Fruit fly (Drosophila melanogaster) whole organism, prepupa: ENCODE results near the gene Mhc.
A peak's percentile ranks its signal among the peaks of the same experiment; 100 is the strongest.

Source experiments
- CG10631 ChIP-seq: fragments of 200-800 bp; sonication (Bioruptor generic); optimal IDR thresholded peaks from 2 replicates; lab custom pipeline; 2016; ENCODE audit warnings: missing biosample characterization, missing genetic modification characterization
- CG10669 ChIP-seq: fragments of 200-800 bp; sonication (Bioruptor generic); optimal IDR thresholded peaks from 3 replicates; lab custom pipeline; 2018; ENCODE audit warnings: missing biosample characterization, mild to moderate bottlenecking, missing genetic modification characterization, moderate library complexity
- CG11902 ChIP-seq: fragments of 200-800 bp; sonication (Bioruptor generic); optimal IDR thresholded peaks from 3 replicates; lab custom pipeline; 2016; ENCODE audit warnings: missing biosample characterization, missing genetic modification characterization
- CG15336 ChIP-seq: fragments of 200-800 bp; sonication (Bioruptor generic); IDR thresholded peaks from 2 replicates; pipeline ENCODE4 v1.3.6; 2022; ENCODE audit warnings: missing biosample characterization, missing genetic modification characterization
- CG1621 ChIP-seq: fragments of 200-800 bp; sonication (Bioruptor generic); optimal IDR thresholded peaks from 3 replicates; lab custom pipeline; 2018; ENCODE audit warnings: missing biosample characterization, mild to moderate bottlenecking, missing genetic modification characterization
- CG16779 ChIP-seq: fragments of 200-800 bp; sonication (Bioruptor generic); optimal IDR thresholded peaks from 3 replicates; lab custom pipeline; 2017; ENCODE audit warnings: missing biosample characterization, mild to moderate bottlenecking, missing genetic modification characterization
- CG3032 ChIP-seq: fragments of 200-800 bp; optimal IDR thresholded peaks from 2 replicates; lab custom pipeline; 2019; ENCODE audit warnings: missing biosample characterization, mild to moderate bottlenecking, missing genetic modification characterization, moderate library complexity
- CG31627 ChIP-seq: fragments of 200-800 bp; sonication (Bioruptor generic); optimal IDR thresholded peaks from 3 replicates; lab custom pipeline; 2016; ENCODE audit warnings: missing biosample characterization, missing genetic modification characterization
- CG32006 ChIP-seq: fragments of 200-800 bp; sonication (Bioruptor generic); optimal IDR thresholded peaks from 3 replicates; lab custom pipeline; 2017; ENCODE audit warnings: missing biosample characterization, mild to moderate bottlenecking, missing genetic modification characterization
- CG34406 ChIP-seq: fragments of 200-800 bp; sonication (Bioruptor generic); optimal IDR thresholded peaks from 3 replicates; lab custom pipeline; 2016; ENCODE audit warnings: missing biosample characterization, missing genetic modification characterization
- CG3919 ChIP-seq: fragments of 200-800 bp; sonication (Bioruptor generic); optimal IDR thresholded peaks from 3 replicates; lab custom pipeline; 2016; ENCODE audit warnings: missing biosample characterization, missing genetic modification characterization
- CG4318 ChIP-seq: fragments of 200-800 bp; sonication (Bioruptor generic); optimal IDR thresholded peaks from 3 replicates; lab custom pipeline; 2017; ENCODE audit warnings: missing biosample characterization, mild to moderate bottlenecking, missing genetic modification characterization
- CG6163 ChIP-seq: fragments of 200-800 bp; sonication (Bioruptor generic); IDR thresholded peaks from 3 replicates; pipeline ENCODE4 v1.3.6; 2022; ENCODE audit warnings: missing biosample characterization, missing genetic modification characterization
- CG6792 ChIP-seq: fragments of 200-800 bp; sonication (Bioruptor generic); optimal IDR thresholded peaks from 3 replicates; lab custom pipeline; 2016; ENCODE audit warnings: missing biosample characterization, missing genetic modification characterization
- CG6808 ChIP-seq: fragments of 200-800 bp; sonication (Bioruptor generic); optimal IDR thresholded peaks from 3 replicates; lab custom pipeline; 2017; ENCODE audit warnings: missing biosample characterization, missing genetic modification characterization, mild to moderate bottlenecking, moderate library complexity, missing genetic modification reagents
- CG6854 ChIP-seq: fragments of 200-800 bp; sonication (Bioruptor generic); optimal IDR thresholded peaks from 2 replicates; lab custom pipeline; 2017; ENCODE audit warnings: missing biosample characterization, mild to moderate bottlenecking, missing genetic modification characterization
- CG7368 ChIP-seq: fragments of 200-800 bp; sonication (Bioruptor generic); optimal IDR thresholded peaks from 3 replicates; lab custom pipeline; 2016; ENCODE audit warnings: missing biosample characterization, missing genetic modification characterization
- CG8119 ChIP-seq: fragments of 200-800 bp; sonication (Bioruptor generic); IDR thresholded peaks from 3 replicates; pipeline ENCODE4 v1.3.6; 2022; ENCODE audit warnings: missing biosample characterization, missing genetic modification characterization
- CG8319 ChIP-seq: fragments of 200-800 bp; sonication (Bioruptor generic); optimal IDR thresholded peaks from 3 replicates; lab custom pipeline; 2016; ENCODE audit warnings: missing biosample characterization, missing genetic modification characterization
- CG8632 ChIP-seq: fragments of 200-800 bp; sonication (Bioruptor generic); optimal IDR thresholded peaks from 3 replicates; lab custom pipeline; 2016; ENCODE audit warnings: missing biosample characterization, missing genetic modification characterization
- CG9139 ChIP-seq: fragments of 200-800 bp; sonication (Bioruptor generic); optimal IDR thresholded peaks from 3 replicates; lab custom pipeline; 2017; ENCODE audit warnings: missing biosample characterization, mild to moderate bottlenecking, missing genetic modification characterization
- Eip75B ChIP-seq: fragments of 200-800 bp; sonication (Bioruptor generic); optimal IDR thresholded peaks from 3 replicates; lab custom pipeline; 2016; ENCODE audit warnings: missing biosample characterization, missing genetic modification characterization
- Eip78C ChIP-seq: fragments of 200-800 bp; sonication (Bioruptor generic); peaks from one replicate; lab custom pipeline; 2016; ENCODE audit warnings: missing biosample characterization, missing genetic modification characterization
- Eip93F ChIP-seq: fragments of 200-800 bp; sonication (Bioruptor generic); optimal IDR thresholded peaks from 2 replicates; lab custom pipeline; 2016; ENCODE audit warnings: missing biosample characterization, mild to moderate bottlenecking, missing genetic modification characterization
- Gug ChIP-seq: fragments of 200-800 bp; sonication (Bioruptor generic); IDR thresholded peaks from 2 replicates; pipeline ENCODE4 v1.3.6; 2022; ENCODE audit warnings: missing biosample characterization, missing genetic modification characterization
- Hr4 ChIP-seq: fragments of 200-800 bp; sonication (Bioruptor generic); optimal IDR thresholded peaks from 3 replicates; lab custom pipeline; 2016; ENCODE audit warnings: missing biosample characterization, missing genetic modification characterization
- Met ChIP-seq: fragments of 200-800 bp; sonication (Bioruptor generic); optimal IDR thresholded peaks from 3 replicates; lab custom pipeline; 2016; ENCODE audit warnings: missing biosample characterization, missing genetic modification characterization
- OdsH ChIP-seq: fragments of 200-800 bp; sonication (Bioruptor generic); optimal IDR thresholded peaks from 3 replicates; lab custom pipeline; 2016; ENCODE audit warnings: missing biosample characterization, missing genetic modification characterization
- Smox ChIP-seq: fragments of 200-800 bp; sonication (Bioruptor generic); optimal IDR thresholded peaks from 3 replicates; lab custom pipeline; 2016; ENCODE audit warnings: missing biosample characterization, missing genetic modification characterization
- Sox14 ChIP-seq: fragments of 200-800 bp; sonication (Bioruptor generic); optimal IDR thresholded peaks from 3 replicates; lab custom pipeline; 2016; ENCODE audit warnings: missing biosample characterization, missing genetic modification characterization
- Sox15 ChIP-seq: fragments of 200-800 bp; sonication (Bioruptor generic); optimal IDR thresholded peaks from 3 replicates; lab custom pipeline; 2016; ENCODE audit warnings: missing biosample characterization, missing genetic modification characterization
- achi ChIP-seq: fragments of 200-800 bp; sonication (Bioruptor generic); optimal IDR thresholded peaks from 3 replicates; lab custom pipeline; 2016; ENCODE audit warnings: missing biosample characterization, missing genetic modification characterization
- acj6 ChIP-seq: fragments of 200-800 bp; sonication (Bioruptor generic); optimal IDR thresholded peaks from 3 replicates; lab custom pipeline; 2016; ENCODE audit warnings: missing biosample characterization, missing genetic modification characterization
- dac ChIP-seq: fragments of 200-800 bp; sonication (Bioruptor generic); optimal IDR thresholded peaks from 2 replicates; lab custom pipeline; 2017; ENCODE audit warnings: missing biosample characterization, mild to moderate bottlenecking, missing genetic modification characterization
- dsx ChIP-seq: fragments of 200-800 bp; optimal IDR thresholded peaks from 3 replicates; lab custom pipeline; 2019; ENCODE audit warnings: missing biosample characterization, mild to moderate bottlenecking, missing genetic modification characterization, moderate library complexity; ENCODE audit not compliant: poor library complexity, severe bottlenecking
- esn ChIP-seq: fragments of 200-800 bp; sonication (Bioruptor generic); optimal IDR thresholded peaks from 2 replicates; lab custom pipeline; 2016; ENCODE audit warnings: missing biosample characterization, mild to moderate bottlenecking, missing genetic modification characterization, moderate library complexity
- fkh ChIP-seq: fragments of 200-800 bp; sonication (Bioruptor generic); optimal IDR thresholded peaks from 3 replicates; lab custom pipeline; 2017; ENCODE audit warnings: missing biosample characterization, mild to moderate bottlenecking, missing genetic modification characterization, moderate library complexity
- lz ChIP-seq: fragments of 200-800 bp; sonication (Bioruptor generic); optimal IDR thresholded peaks from 3 replicates; lab custom pipeline; 2016; ENCODE audit warnings: missing biosample characterization, missing genetic modification characterization
- pdm3 ChIP-seq: fragments of 200-800 bp; sonication (Bioruptor generic); optimal IDR thresholded peaks from 3 replicates; lab custom pipeline; 2016; ENCODE audit warnings: missing biosample characterization, missing genetic modification characterization
- salr ChIP-seq, 2 experiments: fragments of 200-800 bp; sonication (Bioruptor generic); optimal IDR thresholded peaks; 3 replicates each; lab custom pipeline; 2016 to 2018; ENCODE audit warnings: missing biosample characterization in 2 of 2, missing genetic modification characterization in 2 of 2, mild to moderate bottlenecking in 1 of 2
- spab ChIP-seq: fragments of 200-800 bp; sonication (Bioruptor generic); optimal IDR thresholded peaks from 2 replicates; lab custom pipeline; 2017; ENCODE audit warnings: missing biosample characterization, mild to moderate bottlenecking, missing genetic modification characterization, missing genetic modification reagents
- svp ChIP-seq: fragments of 200-800 bp; sonication (Bioruptor generic); peaks from one replicate; lab custom pipeline; 2016; ENCODE audit warnings: missing biosample characterization, missing genetic modification characterization
- topi ChIP-seq: fragments of 200-800 bp; sonication (Bioruptor generic); optimal IDR thresholded peaks from 3 replicates; lab custom pipeline; 2016; ENCODE audit warnings: missing biosample characterization, missing genetic modification characterization
- vri ChIP-seq: fragments of 200-800 bp; sonication (Bioruptor generic); optimal IDR thresholded peaks from 3 replicates; lab custom pipeline; 2016; ENCODE audit warnings: missing biosample characterization, mild to moderate bottlenecking, missing genetic modification characterization

Gene Mhc

DNA sequence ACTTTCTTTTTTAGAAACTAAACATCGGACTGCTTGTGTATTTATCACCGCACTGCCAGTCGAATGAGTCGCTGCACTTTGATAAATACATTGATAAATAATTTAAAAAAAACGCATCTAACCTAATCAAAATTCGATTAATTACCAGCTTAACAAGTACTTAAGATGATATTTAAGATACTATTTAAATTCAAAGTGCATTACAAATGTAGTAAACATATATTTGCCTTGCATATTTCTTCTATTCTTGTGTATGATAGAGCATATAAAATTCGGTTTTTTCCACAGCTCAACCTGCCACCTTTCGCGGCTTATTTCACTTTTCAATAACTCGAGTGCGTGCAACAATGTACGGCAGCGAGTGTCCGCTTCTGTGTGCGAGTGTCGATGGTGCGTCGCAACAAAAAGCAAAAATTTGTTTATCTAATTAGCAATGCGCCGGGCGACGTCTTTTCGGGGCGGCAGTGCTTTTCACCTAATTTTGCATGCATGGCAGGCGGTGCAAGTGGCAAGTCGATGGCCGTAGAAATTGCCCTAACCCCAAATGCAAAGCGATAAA is 38.1 kb downstream of the Mhc start, which contains the start of gene CG13272 (continued):
- TF ChIP-seq Met (GFP tag; lab: Kevin White, UChicago) (no peak), fkh (GFP tag; lab: Kevin White, UChicago) (no peak), lz (no peak), CG32006 (GFP tag; lab: Kevin White, UChicago) (peak; percentile 83), Smox (GFP tag; lab: Kevin White, UChicago) (no peak), OdsH (peak; percentile 3), CG9139 (GFP tag; lab: Kevin White, UChicago) (no peak), Eip78C (GFP tag; lab: Kevin White, UChicago) (peak; percentile 63), CG10669 (no peak), dsx (GFP tag; lab: Kevin White, UChicago) (peak; percentile 19), CG6792 (GFP tag; lab: Kevin White, UChicago) (no peak), Eip93F (GFP tag; lab: Kevin White, UChicago) (no peak), topi (GFP tag; lab: Kevin White, UChicago) (no peak), Hr4 (peak; percentile 67), CG3919 (GFP tag; lab: Kevin White, UChicago) (no peak), CG6808 (no peak), CG8632 (GFP tag; lab: Kevin White, UChicago) (no peak), Sox14 (no peak)

DNA sequence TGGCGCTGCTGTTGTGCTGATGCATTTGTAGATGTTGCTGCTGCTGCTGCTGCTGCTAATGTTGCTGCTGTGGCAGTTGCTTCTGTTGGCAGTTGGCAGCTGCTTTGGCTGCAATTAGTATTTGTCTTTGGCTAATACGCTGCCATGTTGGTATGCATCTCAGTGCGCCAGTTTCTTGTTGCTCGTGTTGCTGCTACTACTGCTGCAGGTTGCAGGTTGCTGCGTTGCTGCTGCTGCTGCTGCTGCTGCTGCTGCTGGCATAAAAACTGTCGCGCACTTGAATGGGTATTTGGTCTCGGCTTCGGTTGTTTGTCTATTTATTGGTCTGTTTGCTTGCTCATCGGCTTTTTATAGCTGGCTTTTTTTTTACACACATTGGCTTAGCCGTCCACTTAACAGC is 42.4 kb downstream of the Mhc start:
- TF ChIP-seq CG8119, result no peak
- TF ChIP-seq fkh (GFP tag; lab: Kevin White, UChicago), result no peak
- no peak for TF ChIP-seq topi (GFP tag; lab: Kevin White, UChicago)
- no peak for TF ChIP-seq Gug (GFP tag; lab: Robert Waterston, UW)
- TF ChIP-seq CG8319, result no peak
- TF ChIP-seq CG3032 (tag; lab: Kevin White, UChicago), result no peak
- TF ChIP-seq Eip93F (GFP tag; lab: Kevin White, UChicago), result no peak
- no peak for TF ChIP-seq acj6 (GFP tag; lab: Kevin White, UChicago)
- no peak for TF ChIP-seq CG6163 (GFP tag; lab: Robert Waterston, UW)
- no peak for TF ChIP-seq CG10631 (GFP tag; lab: Kevin White, UChicago)
- no peak for TF ChIP-seq CG4318

DNA sequence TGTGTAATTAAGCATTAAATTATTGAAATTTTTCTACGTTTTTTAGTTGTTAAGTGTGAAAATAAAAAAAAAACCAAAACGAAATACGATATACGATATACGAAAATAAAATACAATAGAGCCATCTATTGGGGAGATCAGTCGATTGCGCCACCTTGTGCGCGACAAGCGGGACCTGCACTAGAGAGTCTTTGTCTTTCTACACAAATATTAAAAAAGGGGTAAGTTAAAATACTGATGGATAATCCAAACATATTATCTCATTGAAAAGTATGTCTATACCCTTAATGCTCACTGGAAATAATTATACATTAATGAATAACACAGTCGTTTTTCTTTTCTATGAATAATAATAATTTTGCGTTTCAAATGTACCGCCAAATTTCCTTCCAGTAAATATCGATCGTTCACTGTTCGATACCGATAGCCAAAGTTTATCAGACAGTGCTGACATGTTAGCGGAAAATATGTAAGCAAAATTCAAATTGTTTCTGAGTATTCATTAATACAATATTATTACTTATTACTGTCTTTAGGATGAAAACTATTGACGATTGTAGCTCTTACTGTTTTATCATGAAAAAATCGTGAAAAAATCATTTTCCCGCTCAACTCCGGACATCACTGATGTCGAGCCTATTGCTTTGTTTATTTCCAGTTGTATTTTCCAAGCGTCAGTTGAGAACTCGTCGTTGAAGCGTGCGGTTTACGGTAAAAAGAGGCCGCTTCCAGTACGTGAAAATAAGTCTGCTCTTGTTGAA is 49.8 kb downstream of the Mhc start, which contains the start of gene mdy:
Gene mdy (plus strand): TSS at position 672 of the 761 bp plus-strand sequence.
- TF ChIP-seq Sox15 (GFP tag; lab: Kevin White, UChicago), result no peak
- TF ChIP-seq topi (GFP tag; lab: Kevin White, UChicago), result peak; percentile 27
- TF ChIP-seq dsx (GFP tag; lab: Kevin White, UChicago), result peak; percentile 36
- no peak for TF ChIP-seq CG7368 (GFP tag; lab: Kevin White, UChicago)
- peak; percentile 41 for TF ChIP-seq achi (GFP tag; lab: Kevin White, UChicago)
- peak; percentile 38 for TF ChIP-seq CG1621 (tag; lab: Kevin White, UChicago)
- peak; percentile 89 for TF ChIP-seq svp (GFP tag; lab: Kevin White, UChicago)
- TF ChIP-seq acj6 (GFP tag; lab: Kevin White, UChicago), result peak; percentile 64
- peak; percentile 45 for TF ChIP-seq CG4318
- peak; percentile 62 for TF ChIP-seq CG31627 (GFP tag; lab: Kevin White, UChicago)
- no peak for TF ChIP-seq CG34406 (GFP tag; lab: Kevin White, UChicago)
- peak; percentile 67 for TF ChIP-seq fkh (GFP tag; lab: Kevin White, UChicago)
- TF ChIP-seq vri (GFP tag; lab: Kevin White, UChicago), result peak; percentile 50
- peak; percentile 36 for TF ChIP-seq CG11902 (GFP tag; lab: Kevin White, UChicago)
- TF ChIP-seq spab (GFP tag; lab: Kevin White, UChicago), result no peak
- peak; percentile 72 for TF ChIP-seq Eip75B
- peak; percentile 63 for TF ChIP-seq CG32006 (GFP tag; lab: Kevin White, UChicago)
- TF ChIP-seq Hr4, result peak; percentile 58
- TF ChIP-seq CG8632 (GFP tag; lab: Kevin White, UChicago), result peak; percentile 32
- no peak for TF ChIP-seq dac (GFP tag; lab: Kevin White, UChicago)
- TF ChIP-seq salr (GFP tag; optimal IDR thresholded peaks at IDR 0.05; lab: Kevin White, UChicago), result peak in 1 of 2 experiments; percentile 44
- no peak for TF ChIP-seq CG6854 (GFP tag; lab: Kevin White, UChicago)
- TF ChIP-seq Met (GFP tag; lab: Kevin White, UChicago), result peak; percentile 74
- peak; percentile 5 for TF ChIP-seq CG8319
- TF ChIP-seq CG15336 (GFP tag; lab: Robert Waterston, UW), result peak; percentile 44; the same call in 1 of the 2 replicates
- peak; percentile 57 for TF ChIP-seq pdm3 (GFP tag; lab: Kevin White, UChicago)
- TF ChIP-seq esn, result peak; percentile 74
- peak; percentile 59 for TF ChIP-seq CG10631 (GFP tag; lab: Kevin White, UChicago)
- TF ChIP-seq OdsH, result peak; percentile 58
- no peak for TF ChIP-seq CG16779 (tag; lab: Kevin White, UChicago)
- no peak for TF ChIP-seq CG9139 (GFP tag; lab: Kevin White, UChicago)
- peak; percentile 69 for TF ChIP-seq lz
- peak; percentile 64 for TF ChIP-seq Smox (GFP tag; lab: Kevin White, UChicago)
